Worm (Caenorhabditis elegans) whole organism, L2 larva: ENCODE data around the gene nprl-3.

Experiments used
- C34F6.9 ChIP-seq: fragments of 150-350 bp; optimal IDR thresholded peaks from 2 replicates; lab custom pipeline; 2014; ENCODE audit warnings: missing biosample characterization, missing genetic modification characterization
- F13H6.1 ChIP-seq: sonication (generic microtip); optimal IDR thresholded peaks from 2 replicates; lab custom pipeline; 2016; ENCODE audit warnings: missing genetic modification characterization, missing compliant biosample characterization
- R02D3.7 ChIP-seq: fragments of 150-350 bp; optimal IDR thresholded peaks from 2 replicates; lab custom pipeline; 2014; ENCODE audit warnings: missing biosample characterization, missing genetic modification characterization
- ZK546.5 ChIP-seq: sonication (generic microtip); optimal IDR thresholded peaks from 2 replicates; lab custom pipeline; 2017; ENCODE audit warnings: missing biosample characterization, missing genetic modification characterization
- alr-1 ChIP-seq: fragments of 150-350 bp; optimal IDR thresholded peaks from 2 replicates; lab custom pipeline; 2014; ENCODE audit warnings: missing biosample characterization, missing genetic modification characterization
- aly-2 ChIP-seq: fragments of 150-350 bp; optimal IDR thresholded peaks from 2 replicates; lab custom pipeline; 2014; ENCODE audit warnings: missing biosample characterization, missing genetic modification characterization
- ama-1 ChIP-seq: fragments of 150-350 bp; optimal IDR thresholded peaks from 2 replicates; lab custom pipeline; 2018; ENCODE audit warnings: inconsistent platforms
- ceh-82 ChIP-seq: fragments of 150-350 bp; optimal IDR thresholded peaks from 2 replicates; lab custom pipeline; 2014; ENCODE audit warnings: missing biosample characterization, missing genetic modification characterization
- crh-2 ChIP-seq: sonication (generic microtip); optimal IDR thresholded peaks from 2 replicates; lab custom pipeline; 2017; ENCODE audit warnings: missing biosample characterization, missing genetic modification characterization
- dmd-4 ChIP-seq: sonication (generic microtip); optimal IDR thresholded peaks from 2 replicates; lab custom pipeline; 2017; ENCODE audit warnings: missing biosample characterization, missing genetic modification characterization
- egl-27 ChIP-seq: sonication (generic microtip); optimal IDR thresholded peaks from 3 replicates; lab custom pipeline; 2017; ENCODE audit warnings: missing biosample characterization, missing genetic modification reagents, missing genetic modification characterization
- elt-1 ChIP-seq: fragments of 150-350 bp; optimal IDR thresholded peaks from 2 replicates; lab custom pipeline; 2014; ENCODE audit warnings: missing biosample characterization, missing genetic modification characterization
- elt-3 ChIP-seq: sonication (generic microtip); optimal IDR thresholded peaks from 2 replicates; lab custom pipeline; 2017; ENCODE audit warnings: missing biosample characterization, missing genetic modification characterization
- fos-1 ChIP-seq: fragments of 150-350 bp; optimal IDR thresholded peaks from 2 replicates; lab custom pipeline; 2014; ENCODE audit warnings: missing biosample characterization, missing genetic modification characterization
- lin-11 ChIP-seq: fragments of 150-350 bp; sonication (generic microtip); optimal IDR thresholded peaks from 2 replicates; lab custom pipeline; 2014; ENCODE audit warnings: missing biosample characterization, missing genetic modification characterization, inconsistent platforms, mixed read lengths
- lin-13 ChIP-seq: fragments of 150-350 bp; optimal IDR thresholded peaks from 2 replicates; lab custom pipeline; 2014; ENCODE audit warnings: missing biosample characterization, missing genetic modification reagents, missing genetic modification characterization
- lin-39 ChIP-seq: fragments of 150-350 bp; optimal IDR thresholded peaks from 2 replicates; lab custom pipeline; 2014; ENCODE audit warnings: missing biosample characterization, missing genetic modification reagents, missing genetic modification characterization
- lsy-2 ChIP-seq, 2 experiments: fragments of 150-350 bp in 1 of 2; sonication (generic microtip) in 1 of 2; optimal IDR thresholded peaks; 2 replicates each; lab custom pipeline; 2014 to 2017; ENCODE audit warnings: missing biosample characterization in 2 of 2, missing genetic modification characterization in 2 of 2
- mab-5 ChIP-seq: fragments of 150-350 bp; optimal IDR thresholded peaks from 2 replicates; lab custom pipeline; 2014; ENCODE audit warnings: missing biosample characterization, missing genetic modification characterization
- mbf-1 ChIP-seq: sonication (generic microtip); optimal IDR thresholded peaks from 2 replicates; lab custom pipeline; 2017; ENCODE audit warnings: missing biosample characterization, missing genetic modification characterization
- mdl-1 ChIP-seq, 2 experiments: fragments of 150-350 bp in 1 of 2; sonication (generic microtip) in 1 of 2; optimal IDR thresholded peaks; 2 replicates each; lab custom pipeline; 2017; ENCODE audit warnings: missing biosample characterization in 2 of 2, missing genetic modification characterization in 2 of 2
- nhr-10 ChIP-seq: sonication (generic microtip); optimal IDR thresholded peaks from 2 replicates; lab custom pipeline; 2017; ENCODE audit warnings: missing biosample characterization, missing genetic modification characterization
- nhr-11 ChIP-seq: fragments of 150-350 bp; optimal IDR thresholded peaks from 2 replicates; lab custom pipeline; 2014; ENCODE audit warnings: missing biosample characterization, missing genetic modification characterization
- nhr-12 ChIP-seq: fragments of 150-350 bp; optimal IDR thresholded peaks from 2 replicates; lab custom pipeline; 2014; ENCODE audit warnings: missing biosample characterization, missing genetic modification characterization
- nhr-129 ChIP-seq: fragments of 150-350 bp; optimal IDR thresholded peaks from 2 replicates; lab custom pipeline; 2014; ENCODE audit warnings: missing biosample characterization, missing genetic modification characterization
- nhr-23 ChIP-seq: fragments of 150-350 bp; optimal IDR thresholded peaks from 2 replicates; lab custom pipeline; 2014; ENCODE audit warnings: missing biosample characterization, missing genetic modification reagents, missing genetic modification characterization
- nhr-25 ChIP-seq: fragments of 150-350 bp; sonication (generic microtip); optimal IDR thresholded peaks from 3 replicates; lab custom pipeline; 2014; ENCODE audit warnings: missing biosample characterization, missing genetic modification characterization
- nhr-6 ChIP-seq: fragments of 150-350 bp; optimal IDR thresholded peaks from 2 replicates; lab custom pipeline; 2014; ENCODE audit warnings: missing biosample characterization, missing genetic modification characterization
- nhr-77 ChIP-seq: fragments of 150-350 bp; optimal IDR thresholded peaks from 2 replicates; lab custom pipeline; 2014; ENCODE audit warnings: missing biosample characterization, missing genetic modification characterization
- sem-4 ChIP-seq: fragments of 150-350 bp; optimal IDR thresholded peaks from 2 replicates; lab custom pipeline; 2014; ENCODE audit warnings: missing biosample characterization, missing genetic modification reagents, missing genetic modification characterization
- sma-3 ChIP-seq: sonication (generic microtip); optimal IDR thresholded peaks from 2 replicates; lab custom pipeline; 2016; ENCODE audit warnings: missing genetic modification reagents, missing genetic modification characterization, missing compliant biosample characterization
- sma-9 ChIP-seq, 2 experiments: fragments of 150-350 bp in 1 of 2; sonication (generic microtip) in 1 of 2; optimal IDR thresholded peaks; 2 replicates each; lab custom pipeline; 2014 to 2016; ENCODE audit warnings: missing genetic modification characterization in 2 of 2, mild to moderate bottlenecking in 1 of 2, missing biosample characterization in 1 of 2, missing compliant biosample characterization in 1 of 2, missing genetic modification reagents in 1 of 2, moderate library complexity in 1 of 2
- snpc-4 ChIP-seq: fragments of 150-350 bp; optimal IDR thresholded peaks from 2 replicates; lab custom pipeline; 2014; ENCODE audit warnings: missing biosample characterization, missing genetic modification characterization
- unc-39 ChIP-seq: fragments of 150-350 bp; optimal IDR thresholded peaks from 2 replicates; lab custom pipeline; 2014; ENCODE audit warnings: missing biosample characterization, missing genetic modification characterization
- unc-55 ChIP-seq: fragments of 150-350 bp; sonication (generic microtip); optimal IDR thresholded peaks from 3 replicates; lab custom pipeline; 2014; ENCODE audit warnings: missing biosample characterization, missing genetic modification reagents, missing genetic modification characterization
- ztf-4 ChIP-seq: fragments of 150-350 bp; optimal IDR thresholded peaks from 2 replicates; lab custom pipeline; 2014; ENCODE audit warnings: missing biosample characterization, missing genetic modification characterization

The nprl-3 gene

ce11 chrIV:8260848-8261638 is 36.2 kb upstream of the nprl-3 start, which contains the start of gene vit-6:
vit-6 (plus strand) TSS chrIV:8261157.
- TF ChIP-seq fos-1 (tag; lab: Kevin White, UChicago) (no peak), nhr-10 (tag; lab: Kevin White, UChicago) (no peak), nhr-25 (tag; lab: Kevin White, UChicago) (no peak), lin-11 (tag; lab: Kevin White, UChicago) (no peak), alr-1 (tag; lab: Kevin White, UChicago) (no peak), unc-55 (no peak), crh-2 (no peak), lin-13 (GFP tag; lab: Kevin White, UChicago) (no peak), elt-1 (no peak), F13H6.1 (tag; lab: Kevin White, UChicago) (no peak), nhr-77 (tag; lab: Kevin White, UChicago) (no peak), mdl-1 (tag; optimal IDR thresholded peaks at IDR 0.05; lab: Kevin White, UChicago) (no peak), R02D3.7 (no peak), sma-9 (GFP tag; optimal IDR thresholded peaks at IDR 0.05; lab: Kevin White, UChicago) (no peak), sma-9 (tag; optimal IDR thresholded peaks at IDR 0.05; lab: Kevin White, UChicago) (no peak), sma-3 (GFP tag; lab: Kevin White, UChicago) (no peak), ceh-82 (no peak), egl-27 (no peak), ztf-4 (no peak), unc-39 (tag; lab: Kevin White, UChicago) (no peak)

ce11 chrIV:8262671-8263070 is 34.6 kb upstream of the nprl-3 start:
- TF ChIP-seq nhr-23 (tag; lab: Kevin White, UChicago) (no peak), lsy-2 (tag; optimal IDR thresholded peaks at IDR 0.05; lab: Kevin White, UChicago) (no peak), dmd-4 (no peak)

- TF ChIP-seq mdl-1 (tag; optimal IDR thresholded peaks at IDR 0.05; lab: Kevin White, UChicago) (no peak), aly-2 (tag; lab: Kevin White, UChicago) (no peak), lin-39 (tag; lab: Kevin White, UChicago) (no peak), lsy-2 (tag; optimal IDR thresholded peaks at IDR 0.05; lab: Kevin White, UChicago) (no peak), nhr-6 (no peak), nhr-25 (tag; lab: Kevin White, UChicago) (no peak), elt-3 (tag; lab: Kevin White, UChicago) (no peak), nhr-10 (tag; lab: Kevin White, UChicago) (no peak), nhr-12 (tag; lab: Kevin White, UChicago) (no peak), mbf-1 (tag; lab: Kevin White, UChicago) (no peak), sem-4 (tag; lab: Kevin White, UChicago) (no peak), fos-1 (tag; lab: Kevin White, UChicago) (no peak), alr-1 (tag; lab: Kevin White, UChicago) (no peak), nhr-23 (tag; lab: Kevin White, UChicago) (no peak), ama-1 (lab: Kevin White, UChicago) (no peak), sma-9 (GFP tag; optimal IDR thresholded peaks at IDR 0.05; lab: Kevin White, UChicago) (no peak), sma-9 (tag; optimal IDR thresholded peaks at IDR 0.05; lab: Kevin White, UChicago) (no peak), nhr-11 (no peak), ztf-4 (no peak), mab-5 (tag; lab: Kevin White, UChicago) (no peak), egl-27 (no peak)
Observed at ce11 chrIV:8266024-8266949, 31.0 kb upstream of the nprl-3 start.

- TF ChIP-seq egl-27: no peak
- TF ChIP-seq sma-9 (GFP tag; optimal IDR thresholded peaks at IDR 0.05; lab: Kevin White, UChicago): no peak
- TF ChIP-seq sma-9 (tag; optimal IDR thresholded peaks at IDR 0.05; lab: Kevin White, UChicago): no peak
- no peak for TF ChIP-seq lin-39 (tag; lab: Kevin White, UChicago)
- TF ChIP-seq unc-39 (tag; lab: Kevin White, UChicago): no peak
- no peak for TF ChIP-seq nhr-129 (tag; lab: Kevin White, UChicago)
- TF ChIP-seq mab-5 (tag; lab: Kevin White, UChicago): no peak
- no peak for TF ChIP-seq lin-11 (tag; lab: Kevin White, UChicago)
- no peak for TF ChIP-seq C34F6.9 (tag; lab: Kevin White, UChicago)
- no peak for TF ChIP-seq nhr-12 (tag; lab: Kevin White, UChicago)
- no peak for TF ChIP-seq ZK546.5 (tag; lab: Kevin White, UChicago)
- TF ChIP-seq snpc-4 (tag; lab: Kevin White, UChicago): no peak
Observed at ce11 chrIV:8268024-8268423, 29.3 kb upstream of the nprl-3 start, which contains the start of the genes K07H8.5 and K07H8.8. K07H8.5 (plus strand) TSS chrIV:8268324. K07H8.8 (minus strand) TSS chrIV:8268412.
